Fruit fly (Drosophila melanogaster) whole organism, embryonic: ENCODE results near the gene ABCB7.

Source experiments
- Bteb2 ChIP-seq: fragments of 200-800 bp; sonication (Bioruptor generic); optimal IDR thresholded peaks from 2 replicates; lab custom pipeline; 2016; ENCODE audit warnings: missing biosample characterization, missing genetic modification characterization
- CG1024 ChIP-seq: fragments of 200-800 bp; sonication (Bioruptor generic); IDR thresholded peaks from 2 replicates; pipeline ENCODE4 v1.3.6; 2022; ENCODE audit warnings: missing biosample characterization, missing genetic modification characterization
- CG10366 ChIP-seq: fragments of 200-800 bp; sonication (Bioruptor generic); IDR thresholded peaks from 2 replicates; pipeline ENCODE4 v1.3.6; 2022; ENCODE audit warnings: missing biosample characterization, missing genetic modification characterization
- CG11085 ChIP-seq: fragments of 200-800 bp; sonication (Bioruptor generic); IDR thresholded peaks from 2 replicates; pipeline ENCODE4 v1.3.6; 2022; ENCODE audit warnings: missing biosample characterization, missing genetic modification characterization
- CG12219 ChIP-seq: fragments of 200-800 bp; sonication (Bioruptor generic); optimal IDR thresholded peaks from 3 replicates; lab custom pipeline; 2018; ENCODE audit warnings: missing biosample characterization, mild to moderate bottlenecking, missing genetic modification characterization
- CG12744 ChIP-seq: fragments of 200-800 bp; sonication (Bioruptor generic); optimal IDR thresholded peaks from 2 replicates; lab custom pipeline; 2016; ENCODE audit warnings: missing biosample characterization, missing genetic modification characterization
- CG14667 ChIP-seq: fragments of 200-800 bp; sonication (Bioruptor generic); IDR thresholded peaks from 2 replicates; pipeline ENCODE4 v1.3.6; 2022; ENCODE audit warnings: missing biosample characterization, missing genetic modification characterization
- CG14710 ChIP-seq: fragments of 200-800 bp; sonication (Bioruptor generic); optimal IDR thresholded peaks from 3 replicates; lab custom pipeline; 2019; ENCODE audit warnings: missing biosample characterization, mild to moderate bottlenecking, missing genetic modification characterization, moderate library complexity
- CG14965 ChIP-seq: fragments of 200-800 bp; sonication (Bioruptor generic); optimal IDR thresholded peaks from 2 replicates; lab custom pipeline; 2016; ENCODE audit warnings: missing biosample characterization, missing genetic modification characterization, borderline replicate concordance
- CG15011 ChIP-seq: fragments of 200-800 bp; sonication (Bioruptor generic); optimal IDR thresholded peaks from 3 replicates; lab custom pipeline; 2018; ENCODE audit warnings: missing biosample characterization, mild to moderate bottlenecking, missing genetic modification characterization
- CG18262 ChIP-seq: fragments of 200-800 bp; optimal IDR thresholded peaks from 3 replicates; lab custom pipeline; 2019; ENCODE audit warnings: missing biosample characterization, mild to moderate bottlenecking, missing genetic modification characterization, moderate library complexity
- CG2199 ChIP-seq: fragments of 200-800 bp; sonication (Bioruptor generic); IDR thresholded peaks from 3 replicates; pipeline ENCODE4 v1.3.6; 2022; ENCODE audit warnings: missing biosample characterization, missing genetic modification characterization
- CG4360 ChIP-seq: fragments of 200-800 bp; sonication (Bioruptor generic); IDR thresholded peaks from 2 replicates; pipeline ENCODE4 v1.3.6; 2022; ENCODE audit warnings: missing biosample characterization, missing genetic modification characterization
- CG4404 ChIP-seq: fragments of 200-800 bp; sonication (Bioruptor generic); IDR thresholded peaks from 2 replicates; pipeline ENCODE4 v1.3.6; 2022; ENCODE audit warnings: missing biosample characterization, missing genetic modification characterization
- CG5953 ChIP-seq: fragments of 200-800 bp; sonication (Bioruptor generic); IDR thresholded peaks from 2 replicates; pipeline ENCODE4 v1.3.6; 2022; ENCODE audit warnings: missing biosample characterization, missing genetic modification characterization
- CG6272 ChIP-seq: fragments of 200-800 bp; sonication (Bioruptor generic); IDR thresholded peaks from 2 replicates; pipeline ENCODE4 v1.3.6; 2022; ENCODE audit warnings: missing biosample characterization, missing genetic modification characterization
- CG7271 ChIP-seq: fragments of 200-800 bp; sonication (Bioruptor generic); optimal IDR thresholded peaks from 2 replicates; lab custom pipeline; 2018; ENCODE audit warnings: missing biosample characterization, mild to moderate bottlenecking, missing genetic modification characterization, moderate library complexity
- CG7357 ChIP-seq: fragments of 200-800 bp; sonication (Bioruptor generic); IDR thresholded peaks from 3 replicates; pipeline ENCODE4 v1.3.6; 2022; ENCODE audit warnings: missing biosample characterization, missing genetic modification characterization
- CG7372 ChIP-seq: fragments of 200-800 bp; sonication (Bioruptor generic); IDR thresholded peaks from 2 replicates; pipeline ENCODE4 v1.3.6; 2022; ENCODE audit warnings: missing biosample characterization, missing genetic modification characterization
- CG7556 ChIP-seq: fragments of 200-800 bp; sonication (Bioruptor generic); optimal IDR thresholded peaks from 2 replicates; lab custom pipeline; 2017; ENCODE audit warnings: missing biosample characterization, mild to moderate bottlenecking, missing genetic modification characterization
- CG8765 ChIP-seq: fragments of 200-800 bp; sonication (Bioruptor generic); IDR thresholded peaks from 2 replicates; pipeline ENCODE4 v1.3.6; 2022; ENCODE audit warnings: missing biosample characterization, missing genetic modification characterization
- CG8944 ChIP-seq: fragments of 200-800 bp; sonication (Bioruptor generic); optimal IDR thresholded peaks from 3 replicates; lab custom pipeline; 2016; ENCODE audit warnings: missing biosample characterization, missing genetic modification characterization
- CG9215 ChIP-seq: fragments of 200-800 bp; sonication (Bioruptor generic); IDR thresholded peaks from 2 replicates; pipeline ENCODE4 v1.3.6; 2022; ENCODE audit warnings: missing biosample characterization, missing genetic modification characterization
- D19A ChIP-seq: fragments of 200-800 bp; optimal IDR thresholded peaks from 3 replicates; lab custom pipeline; 2019; ENCODE audit warnings: missing biosample characterization, mild to moderate bottlenecking, missing genetic modification characterization, moderate library complexity
- Hr78 ChIP-seq, 2 experiments: fragments of 200-800 bp in 1 of 2; fragments of >200 bp in 1 of 2; sonication (Bioruptor generic) in 1 of 2; optimal IDR thresholded peaks; 2 replicates each; lab custom pipeline; 2017 to 2019; ENCODE audit warnings: missing biosample characterization in 2 of 2, missing genetic modification characterization in 2 of 2, mild to moderate bottlenecking in 1 of 2, moderate library complexity in 1 of 2
- Mrtf ChIP-seq: fragments of 200-800 bp; sonication (Bioruptor generic); IDR thresholded peaks from 3 replicates; pipeline ENCODE4 v1.3.6; 2022; ENCODE audit warnings: missing biosample characterization, missing genetic modification characterization
- NC2α ChIP-seq: fragments of 200-800 bp; sonication (Bioruptor generic); optimal IDR thresholded peaks from 2 replicates; lab custom pipeline; 2016; ENCODE audit warnings: missing biosample characterization, missing genetic modification characterization
- Oaz ChIP-seq: fragments of 200-800 bp; sonication (Bioruptor generic); IDR thresholded peaks from 2 replicates; pipeline ENCODE4 v1.3.6; 2022; ENCODE audit warnings: missing biosample characterization, missing genetic modification characterization
- Sry-δ ChIP-seq: fragments of 200-800 bp; sonication (Bioruptor generic); optimal IDR thresholded peaks from 2 replicates; lab custom pipeline; 2016; ENCODE audit warnings: missing biosample characterization, missing genetic modification characterization
- Ssrp ChIP-seq: fragments of 200-800 bp; sonication (Bioruptor generic); optimal IDR thresholded peaks from 2 replicates; lab custom pipeline; 2018; ENCODE audit warnings: missing biosample characterization, mild to moderate bottlenecking, missing genetic modification characterization, moderate library complexity
- aop ChIP-seq: fragments of 200-800 bp; sonication (Bioruptor generic); IDR thresholded peaks from 2 replicates; pipeline ENCODE4 v1.3.6; 2022; ENCODE audit warnings: missing biosample characterization, missing genetic modification characterization
- chinmo ChIP-seq: fragments of 200-800 bp; sonication (Bioruptor generic); IDR thresholded peaks from 4 replicates; pipeline ENCODE4 v1.3.6; 2022; ENCODE audit warnings: missing biosample characterization, missing genetic modification characterization; ENCODE audit not compliant: partially characterized antibody
- disco-r ChIP-seq: fragments of 200-800 bp; sonication (Bioruptor generic); optimal IDR thresholded peaks from 2 replicates; lab custom pipeline; 2016; ENCODE audit warnings: missing biosample characterization, missing genetic modification characterization
- dm ChIP-seq: fragments of 200-800 bp; sonication (Bioruptor generic); optimal IDR thresholded peaks from 3 replicates; lab custom pipeline; 2016; ENCODE audit warnings: missing biosample characterization, missing genetic modification characterization
- fd96Cb ChIP-seq: fragments of 200-800 bp; sonication (Bioruptor generic); optimal IDR thresholded peaks from 2 replicates; lab custom pipeline; 2018; ENCODE audit warnings: missing biosample characterization, mild to moderate bottlenecking, missing genetic modification characterization, moderate library complexity
- grau ChIP-seq: fragments of 200-800 bp; optimal IDR thresholded peaks from 3 replicates; lab custom pipeline; 2019; ENCODE audit warnings: missing biosample characterization, mild to moderate bottlenecking, missing genetic modification characterization, moderate library complexity
- gro ChIP-seq: fragments of 200-800 bp; sonication (Bioruptor generic); optimal IDR thresholded peaks from 2 replicates; lab custom pipeline; 2016; ENCODE audit warnings: missing biosample characterization, missing genetic modification characterization
- gsb-n ChIP-seq: fragments of 200-800 bp; sonication (Bioruptor generic); optimal IDR thresholded peaks from 3 replicates; lab custom pipeline; 2018; ENCODE audit warnings: missing biosample characterization, mild to moderate bottlenecking, missing genetic modification characterization
- gt ChIP-seq: fragments of 200-800 bp; sonication (Bioruptor generic); IDR thresholded peaks from 2 replicates; pipeline ENCODE4 v1.3.6; 2022; ENCODE audit warnings: missing biosample characterization, missing genetic modification characterization
- hbn ChIP-seq: fragments of 200-800 bp; sonication (Bioruptor generic); IDR thresholded peaks from 2 replicates; pipeline ENCODE4 v1.3.6; 2022; ENCODE audit warnings: missing biosample characterization, missing genetic modification characterization; ENCODE audit not compliant: partially characterized antibody
- kah ChIP-seq: fragments of 200-800 bp; sonication (Bioruptor generic); optimal IDR thresholded peaks from 2 replicates; lab custom pipeline; 2018; ENCODE audit warnings: missing biosample characterization, mild to moderate bottlenecking, missing genetic modification characterization
- kay ChIP-seq: fragments of 200-800 bp; sonication (Bioruptor generic); optimal IDR thresholded peaks from 2 replicates; lab custom pipeline; 2016; ENCODE audit warnings: missing biosample characterization, missing genetic modification characterization
- lmd ChIP-seq: fragments of 200-800 bp; sonication (Bioruptor generic); IDR thresholded peaks from 2 replicates; pipeline ENCODE4 v1.3.6; 2022; ENCODE audit warnings: missing biosample characterization, missing genetic modification characterization
- nerfin-1 ChIP-seq: fragments of 200-800 bp; sonication (Bioruptor generic); optimal IDR thresholded peaks from 3 replicates; lab custom pipeline; 2019; ENCODE audit warnings: missing biosample characterization, mild to moderate bottlenecking, missing genetic modification characterization, moderate library complexity
- salm ChIP-seq: fragments of 200-800 bp; sonication (Bioruptor generic); optimal IDR thresholded peaks from 2 replicates; lab custom pipeline; 2018; ENCODE audit warnings: missing biosample characterization, mild to moderate bottlenecking, missing genetic modification characterization
- sqz ChIP-seq: fragments of 200-800 bp; sonication (Bioruptor generic); optimal IDR thresholded peaks from 3 replicates; lab custom pipeline; 2018; ENCODE audit warnings: missing biosample characterization, mild to moderate bottlenecking, missing genetic modification characterization
- tna ChIP-seq: fragments of 200-800 bp; sonication (Bioruptor generic); IDR thresholded peaks from 2 replicates; pipeline ENCODE4 v1.3.6; 2022; ENCODE audit warnings: missing biosample characterization, missing genetic modification characterization; ENCODE audit not compliant: partially characterized antibody
- unc-4 ChIP-seq: fragments of 200-800 bp; sonication (Bioruptor generic); IDR thresholded peaks from 2 replicates; pipeline ENCODE4 v1.3.6; 2022; ENCODE audit warnings: missing biosample characterization, missing genetic modification characterization; ENCODE audit not compliant: partially characterized antibody
- unpg ChIP-seq: fragments of 200-800 bp; sonication (Bioruptor generic); optimal IDR thresholded peaks from 3 replicates; lab custom pipeline; 2018; ENCODE audit warnings: missing biosample characterization, mild to moderate bottlenecking, missing genetic modification characterization, moderate library complexity
- usp ChIP-seq: fragments of >200 bp; optimal IDR thresholded peaks from 2 replicates; lab custom pipeline; 2017; ENCODE audit warnings: missing biosample characterization, missing genetic modification characterization
- vnd ChIP-seq: fragments of 200-800 bp; sonication (Bioruptor generic); IDR thresholded peaks from 3 replicates; pipeline ENCODE4 v1.3.6; 2022; ENCODE audit warnings: missing biosample characterization, missing genetic modification characterization; ENCODE audit not compliant: partially characterized antibody
- vvl ChIP-seq: fragments of 200-800 bp; sonication (Bioruptor generic); IDR thresholded peaks from 2 replicates; pipeline ENCODE4 v1.3.6; 2022; ENCODE audit warnings: missing biosample characterization, missing genetic modification characterization

The ABCB7 gene

DNA sequence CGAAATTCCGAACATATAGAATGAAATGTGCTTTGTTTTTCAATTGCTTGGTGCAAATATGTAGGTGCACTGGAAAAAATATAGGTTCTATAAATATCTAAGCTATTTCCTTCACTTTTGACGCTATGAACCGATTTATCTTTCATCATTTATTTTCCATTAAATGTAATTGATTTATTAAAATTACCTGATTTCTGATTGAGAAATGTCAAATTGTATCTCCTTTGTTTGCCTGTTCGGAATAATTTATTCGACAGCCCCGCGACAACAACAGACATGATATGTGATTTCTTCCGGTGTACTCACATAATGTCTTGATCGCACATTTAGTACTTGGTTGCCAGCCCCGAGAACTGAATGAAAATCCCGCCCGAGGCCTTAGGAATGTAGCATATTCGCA, 8.6 kb upstream of the ABCB7 start (continued):
- TF ChIP-seq Oaz (GFP tag; lab: Robert Waterston, UW): no peak
- TF ChIP-seq salm: no peak
- TF ChIP-seq vnd: no peak
- peak; percentile 19; the same call in 1 of the 2 replicates for TF ChIP-seq CG10366
- TF ChIP-seq usp (GFP tag; lab: Kevin White, UChicago): no peak
- 0 out of 2 replicates have a peak, but pooled peaks have one; percentile 38 for TF ChIP-seq CG11085 (GFP tag; lab: Robert Waterston, UW)
- TF ChIP-seq sqz (GFP tag; lab: Kevin White, UChicago): no peak
- peak; percentile 23 for TF ChIP-seq CG12744 (GFP tag; lab: Kevin White, UChicago)
- no peak for TF ChIP-seq CG7271 (tag; lab: Kevin White, UChicago)
- TF ChIP-seq CG8944 (GFP tag; lab: Kevin White, UChicago): no peak
- TF ChIP-seq kay (GFP tag; lab: Kevin White, UChicago): no peak
- TF ChIP-seq CG8765: no peak
- no peak for TF ChIP-seq gro (GFP tag; lab: Kevin White, UChicago)
- peak; percentile 15 for TF ChIP-seq unpg (GFP tag; lab: Kevin White, UChicago)
- TF ChIP-seq CG6272: no peak
- no peak for TF ChIP-seq gsb-n (tag; lab: Kevin White, UChicago)
- no peak for TF ChIP-seq chinmo (GFP tag; lab: Robert Waterston, UW)
- TF ChIP-seq CG1024: no peak
- no peak for TF ChIP-seq vvl (GFP tag; lab: Robert Waterston, UW)
- TF ChIP-seq hbn (GFP tag; lab: Robert Waterston, UW): no peak
- no peak for TF ChIP-seq kah (GFP tag; lab: Kevin White, UChicago)
- TF ChIP-seq CG14667 (GFP tag; lab: Robert Waterston, UW): peak; percentile 10; the same call in 1 of the 2 replicates
- no peak for TF ChIP-seq CG4360
- TF ChIP-seq aop: no peak
- TF ChIP-seq NC2α (GFP tag; lab: Kevin White, UChicago): no peak
- no peak for TF ChIP-seq CG12219 (GFP tag; lab: Kevin White, UChicago)
- TF ChIP-seq CG2199: no peak
- TF ChIP-seq nerfin-1 (tag; lab: Kevin White, UChicago): no peak
- no peak for TF ChIP-seq D19A (tag; lab: Kevin White, UChicago)
- peak; percentile 68; the same call in 1 of the 2 replicates for TF ChIP-seq lmd (GFP tag; lab: Robert Waterston, UW)
- TF ChIP-seq unc-4 (GFP tag; lab: Robert Waterston, UW): no peak
- no peak for TF ChIP-seq gt (GFP tag; lab: Robert Waterston, UW)
- no peak for TF ChIP-seq Sry-δ
- no peak for TF ChIP-seq CG14710 (tag; lab: Kevin White, UChicago)
- no peak for TF ChIP-seq tna
- no peak for TF ChIP-seq CG4404 (GFP tag; lab: Robert Waterston, UW)
- TF ChIP-seq Bteb2 (GFP tag; lab: Kevin White, UChicago): peak; percentile 32
- TF ChIP-seq CG7357: 0 out of 3 replicates have a peak, but pooled peaks have one; percentile 30
- TF ChIP-seq grau (tag; lab: Kevin White, UChicago): peak; percentile 64
- TF ChIP-seq Hr78 (GFP tag; optimal IDR thresholded peaks at IDR 0.05; lab: Kevin White, UChicago): no peak
- no peak for TF ChIP-seq dm (GFP tag; lab: Kevin White, UChicago)
- TF ChIP-seq CG18262 (tag; lab: Kevin White, UChicago): no peak
- peak; percentile 24 for TF ChIP-seq CG7556 (GFP tag; lab: Kevin White, UChicago)
- TF ChIP-seq CG9215 (GFP tag; lab: Robert Waterston, UW): peak; percentile 59; the same call in 1 of the 2 replicates
- no peak for TF ChIP-seq CG15011 (GFP tag; lab: Kevin White, UChicago)
- peak; percentile 15 for TF ChIP-seq fd96Cb (tag; lab: Kevin White, UChicago)
- TF ChIP-seq disco-r (GFP tag; lab: Kevin White, UChicago): no peak
- TF ChIP-seq CG7372 (GFP tag; lab: Robert Waterston, UW): peak; percentile 48; the same call in 1 of the 2 replicates
- no peak for TF ChIP-seq CG14965 (GFP tag; lab: Kevin White, UChicago)
- TF ChIP-seq Mrtf (GFP tag; lab: Robert Waterston, UW): no peak
- no peak for TF ChIP-seq Ssrp
- no peak for TF ChIP-seq CG5953 (GFP tag; lab: Robert Waterston, UW)
